Fruit fly (Drosophila melanogaster): ENCODE measurements around the gene bard.

dm6 chr3R:18111709-18112110, 30.9 kb downstream of the bard start:
- no peak for TF ChIP-seq CG1620 (GFP tag; optimal IDR thresholded peaks at IDR 0.05)
- TF ChIP-seq toe (GFP tag; optimal IDR thresholded peaks at IDR 0.05), result no peak
- no peak for TF ChIP-seq tj (GFP tag; optimal IDR thresholded peaks at IDR 0.05)
- no peak for TF ChIP-seq kay (GFP tag; ENCODE audit: borderline replicate concordance)
- TF ChIP-seq CG5204 (GFP tag; optimal IDR thresholded peaks at IDR 0.05), result no peak
- TF ChIP-seq pad (GFP tag; optimal IDR thresholded peaks at IDR 0.05), result peak; percentile 92
- TF ChIP-seq CG7045 (GFP tag; optimal IDR thresholded peaks at IDR 0.05), result no peak
- no peak for TF ChIP-seq Hr96 (GFP tag; optimal IDR thresholded peaks at IDR 0.05)

Measured in whole organism, adult.